Fruit fly (Drosophila melanogaster) whole organism, adult: ENCODE measurements around the gene CG6034.

Experiments
- CG33017 ChIP-seq: fragments of 200-800 bp; sonication (Bioruptor generic); optimal IDR thresholded peaks from 2 replicates; lab custom pipeline; 2018; ENCODE audit warnings: missing biosample characterization, mild to moderate bottlenecking, missing genetic modification characterization, moderate library complexity
- CG5204 ChIP-seq: fragments of 200-800 bp; sonication (Bioruptor generic); optimal IDR thresholded peaks from 2 replicates; lab custom pipeline; 2016; ENCODE audit warnings: missing biosample characterization, missing genetic modification characterization
- Clk ChIP-seq: fragments of 200-800 bp; sonication (Bioruptor generic); optimal IDR thresholded peaks from 2 replicates; lab custom pipeline; 2017; ENCODE audit warnings: missing biosample characterization, missing genetic modification characterization
- Crg-1 ChIP-seq: fragments of 200-800 bp; sonication (Bioruptor generic); optimal IDR thresholded peaks from 2 replicates; lab custom pipeline; 2016; ENCODE audit warnings: missing biosample characterization, missing genetic modification characterization
- Hr96 ChIP-seq: fragments of 200-800 bp; sonication (Bioruptor generic); optimal IDR thresholded peaks from 2 replicates; lab custom pipeline; 2016; ENCODE audit warnings: missing biosample characterization, missing genetic modification characterization
- Mnt ChIP-seq: fragments of 200-800 bp; sonication (Bioruptor generic); optimal IDR thresholded peaks from 2 replicates; lab custom pipeline; 2016; ENCODE audit warnings: missing biosample characterization, mild to moderate bottlenecking, missing genetic modification characterization
- cnc ChIP-seq, 2 experiments: fragments of >200 bp; optimal IDR thresholded peaks; 2 replicates each; lab custom pipeline; 2017
- toe ChIP-seq: fragments of 200-800 bp; sonication (Bioruptor generic); optimal IDR thresholded peaks from 2 replicates; lab custom pipeline; 2016; ENCODE audit warnings: missing biosample characterization, missing genetic modification characterization

DNA sequence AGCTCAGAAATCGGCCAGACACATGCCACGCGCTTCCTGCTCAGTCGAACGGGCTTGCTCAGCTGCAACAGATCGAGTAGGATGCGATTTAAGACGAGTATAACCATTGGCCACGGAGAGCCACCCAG, 11.3 kb upstream of the CG6034 start, which contains the start of gene CG32182:
- TF ChIP-seq Mnt (GFP tag; lab: Kevin White, UChicago) (no peak), toe (GFP tag; lab: Kevin White, UChicago) (no peak), Hr96 (GFP tag; lab: Kevin White, UChicago) (no peak), CG33017 (no peak), Crg-1 (GFP tag; lab: Kevin White, UChicago) (no peak), Clk (GFP tag; lab: Kevin White, UChicago) (no peak), CG5204 (GFP tag; lab: Kevin White, UChicago) (no peak), cnc (optimal IDR thresholded peaks at IDR 0.05; lab: Kevin White, UChicago) (no peak)
